Fruit fly (Drosophila melanogaster) whole organism, pupa: Measurements from ENCODE around the gene NetA.
A peak's percentile ranks its signal among the peaks of the same experiment; 100 is the strongest.

Experiments used
- CG10348 ChIP-seq: fragments of 200-800 bp; sonication (Bioruptor generic); IDR thresholded peaks from 2 replicates; pipeline ENCODE4 v1.3.6; 2022; ENCODE audit warnings: missing biosample characterization, missing genetic modification characterization
- CG12605 ChIP-seq: fragments of 200-800 bp; sonication (Bioruptor generic); IDR thresholded peaks from 2 replicates; pipeline ENCODE4 v1.3.6; 2022; ENCODE audit warnings: missing biosample characterization, missing genetic modification characterization
- CG14655 ChIP-seq: fragments of 200-800 bp; sonication (Bioruptor generic); optimal IDR thresholded peaks from 3 replicates; lab custom pipeline; 2017; ENCODE audit warnings: mild to moderate bottlenecking, missing biosample characterization, missing genetic modification reagents, missing genetic modification characterization
- EcR ChIP-seq: fragments of 200-800 bp; sonication (Bioruptor generic); optimal IDR thresholded peaks from 3 replicates; lab custom pipeline; 2019; ENCODE audit warnings: missing biosample characterization, missing genetic modification characterization, mild to moderate bottlenecking, moderate library complexity, missing genetic modification reagents
- Pif1A ChIP-seq: fragments of 200-800 bp; sonication (Bioruptor generic); optimal IDR thresholded peaks from 3 replicates; lab custom pipeline; 2016; ENCODE audit warnings: missing biosample characterization, missing genetic modification characterization
- Pif1B ChIP-seq: fragments of 200-800 bp; sonication (Bioruptor generic); optimal IDR thresholded peaks from 3 replicates; lab custom pipeline; 2016; ENCODE audit warnings: missing biosample characterization, missing genetic modification characterization
- Snoo ChIP-seq: fragments of 200-800 bp; sonication (Bioruptor generic); optimal IDR thresholded peaks from 3 replicates; lab custom pipeline; 2017; ENCODE audit warnings: missing biosample characterization, mild to moderate bottlenecking, missing genetic modification characterization, inconsistent platforms
- gl ChIP-seq: fragments of 200-800 bp; sonication (Bioruptor generic); optimal IDR thresholded peaks from 2 replicates; lab custom pipeline; 2018; ENCODE audit warnings: missing biosample characterization, mild to moderate bottlenecking, missing genetic modification characterization

DNA sequence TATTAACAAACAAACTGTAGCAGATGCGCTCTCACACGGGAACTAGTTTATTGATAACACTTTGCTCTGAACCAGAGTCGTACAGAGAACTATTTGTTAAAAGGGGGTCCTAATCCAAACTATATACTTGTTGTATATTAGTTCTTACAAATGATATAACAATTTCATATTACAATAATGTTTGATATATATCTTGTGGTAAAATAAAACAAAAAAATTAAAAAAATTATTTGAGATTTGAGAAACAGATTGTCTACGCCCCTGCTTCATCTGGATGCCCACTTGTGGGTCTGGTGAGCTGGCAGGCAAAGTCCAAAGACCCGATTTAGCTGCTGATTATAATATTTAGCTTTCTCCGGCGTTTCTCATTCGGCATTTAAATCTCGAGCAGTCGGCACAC is 25.5 kb upstream of the NetA start, which contains the start of gene CG5321:
- TF ChIP-seq CG14655 (peak; percentile 73), CG10348 (GFP tag; lab: Robert Waterston, UW) (no peak), gl (tag; lab: Kevin White, UChicago) (no peak), Snoo (tag; lab: Kevin White, UChicago) (no peak), CG12605 (GFP tag; lab: Robert Waterston, UW) (0 out of 2 replicates have a peak, but pooled peaks have one; percentile 11), EcR (GFP tag; lab: Kevin White, UChicago) (no peak), Pif1B (GFP tag; lab: Kevin White, UChicago) (peak; percentile 41), Pif1A (GFP tag; lab: Kevin White, UChicago) (peak; percentile 21)
